Fruit fly (Drosophila melanogaster): ENCODE data around the gene CG2694.

CG2694 gene

DNA sequence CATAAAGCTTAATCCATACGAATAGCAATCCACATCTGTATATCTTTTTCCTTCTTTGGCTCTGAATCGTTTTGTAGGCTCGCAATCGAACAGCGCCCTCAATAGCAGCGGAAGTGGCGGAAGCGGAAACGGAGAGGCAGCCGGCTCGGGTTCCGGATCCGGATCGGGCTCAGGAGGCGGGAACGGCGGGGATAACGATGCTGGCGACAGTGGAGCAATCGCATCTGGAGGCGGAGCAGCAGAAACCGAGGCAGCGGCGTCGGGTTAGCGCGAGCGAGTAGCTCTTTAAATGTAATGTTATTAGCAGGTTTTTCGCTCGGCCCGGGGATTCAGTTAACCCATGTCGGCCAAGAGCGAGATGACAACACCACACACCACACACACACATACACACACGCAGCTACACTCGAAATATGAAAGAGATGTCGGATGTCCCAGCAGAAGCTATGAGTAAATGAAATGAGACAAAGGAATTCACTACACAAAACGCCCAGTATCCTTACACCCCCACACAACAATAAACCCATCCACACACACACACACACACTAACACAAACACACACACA is 36.8 kb upstream of the CG2694 start:
- TF ChIP-seq lmd (GFP tag; IDR thresholded peaks at IDR 0.05) (no peak), CG12659 (GFP tag; optimal IDR thresholded peaks at IDR 0.05) (no peak), al (GFP tag; IDR thresholded peaks at IDR 0.05) (no peak), Bgb (GFP tag; IDR thresholded peaks at IDR 0.05; ENCODE audit: partially characterized antibody) (no peak), CG18619 (GFP tag; optimal IDR thresholded peaks at IDR 0.05) (no peak), CG4404 (GFP tag; IDR thresholded peaks at IDR 0.05) (no peak), cg (GFP tag; optimal IDR thresholded peaks at IDR 0.05) (peak; percentile 35), psq (GFP tag; optimal IDR thresholded peaks at IDR 0.05) (no peak), Dfd (GFP tag; optimal IDR thresholded peaks at IDR 0.05) (peak in 1 of 2 experiments; percentile 51), CG14050 (GFP tag; IDR thresholded peaks at IDR 0.05) (no peak), Ets97D (GFP tag; optimal IDR thresholded peaks at IDR 0.05) (peak; percentile 14), lbe (GFP tag; optimal IDR thresholded peaks at IDR 0.05) (no peak), vfl (GFP tag; optimal IDR thresholded peaks at IDR 0.05) (no peak), Doc3 (GFP tag; IDR thresholded peaks at IDR 0.05; ENCODE audit: partially characterized antibody) (no peak), tap (tag; optimal IDR thresholded peaks at IDR 0.05) (no peak), jigr1 (GFP tag; IDR thresholded peaks at IDR 0.05) (no peak), CG32767 (GFP tag; IDR thresholded peaks at IDR 0.05) (no peak), sob (GFP tag; IDR thresholded peaks at IDR 0.05) (no peak), btn (GFP tag; optimal IDR thresholded peaks at IDR 0.05) (no peak), zen2 (GFP tag; IDR thresholded peaks at IDR 0.05; ENCODE audit: partially characterized antibody) (no peak), Atf3 (GFP tag; optimal IDR thresholded peaks at IDR 0.05) (no peak), Med (GFP tag) (peak; percentile 79), CG7928 (GFP tag; optimal IDR thresholded peaks at IDR 0.05) (no peak), CG8944 (GFP tag; optimal IDR thresholded peaks at IDR 0.05) (no peak), Ets65A (GFP tag) (peak; percentile 54), nom (GFP tag; optimal IDR thresholded peaks at IDR 0.05) (peak; percentile 11), sens (GFP tag) (peak; percentile 32), ap (GFP tag; IDR thresholded peaks at IDR 0.05) (no peak), CG18262 (tag; optimal IDR thresholded peaks at IDR 0.05) (no peak), CG12391 (tag; optimal IDR thresholded peaks at IDR 0.05) (no peak)

- TF ChIP-seq Nf-YB (GFP tag; optimal IDR thresholded peaks at IDR 0.05) (peak; percentile 84), Nf-YC (tag; optimal IDR thresholded peaks at IDR 0.05) (peak; percentile 84), seq (GFP tag; IDR thresholded peaks at IDR 0.05) (peak; percentile 51; the same call in 1 of the 2 replicates), CG32767 (GFP tag; IDR thresholded peaks at IDR 0.05) (peak; percentile 60; the same call in 1 of the 2 replicates), Hsf (GFP tag; optimal IDR thresholded peaks at IDR 0.05) (no peak), CG10959 (GFP tag; IDR thresholded peaks at IDR 0.05) (no peak), H15 (GFP tag; IDR thresholded peaks at IDR 0.05) (no peak)
Measured at dm6 chrX:2681601-2682000, 32.3 kb upstream of the CG2694 start, which contains the start of gene HLH3B. HLH3B (minus strand) TSS chrX:2681723.

dm6 chrX:2682832-2683231 is 31.0 kb upstream of the CG2694 start, which contains the start of gene CG2652:
CG2652 (minus strand) TSS chrX:2682932.
- no peak for TF ChIP-seq CG16815 (GFP tag; optimal IDR thresholded peaks at IDR 0.05)
- TF ChIP-seq lab (GFP tag; optimal IDR thresholded peaks at IDR 0.05): no peak
- TF ChIP-seq Opbp (GFP tag; IDR thresholded peaks at IDR 0.05; ENCODE audit: partially characterized antibody): no peak
- no peak for TF ChIP-seq tap (tag; optimal IDR thresholded peaks at IDR 0.05)
- no peak for TF ChIP-seq CG6683 (GFP tag; optimal IDR thresholded peaks at IDR 0.05)
- no peak for TF ChIP-seq CG15514 (GFP tag; optimal IDR thresholded peaks at IDR 0.05)
- no peak for TF ChIP-seq repo (GFP tag; optimal IDR thresholded peaks at IDR 0.05)
- TF ChIP-seq gro (GFP tag; optimal IDR thresholded peaks at IDR 0.05): no peak
- TF ChIP-seq Max (GFP tag; optimal IDR thresholded peaks at IDR 0.05): no peak
- no peak for TF ChIP-seq pho (GFP tag; optimal IDR thresholded peaks at IDR 0.05)
- TF ChIP-seq CG17361 (GFP tag; IDR thresholded peaks at IDR 0.05): no peak
- TF ChIP-seq CG34376 (GFP tag; optimal IDR thresholded peaks at IDR 0.05): no peak
- no peak for TF ChIP-seq CG11456 (GFP tag; IDR thresholded peaks at IDR 0.05)
- no peak for TF ChIP-seq chinmo (GFP tag; IDR thresholded peaks at IDR 0.05; ENCODE audit: partially characterized antibody)
- TF ChIP-seq her (GFP tag; optimal IDR thresholded peaks at IDR 0.05): no peak
